Worm (Caenorhabditis elegans) whole organism, L2 larva: ENCODE data around the gene F47D2.11.
"Not testable (repeated sequence)": the region's sequence is repeated elsewhere in the genome, so short reads cannot be mapped to it uniquely, and the experiment has no call there.

Experiments used
- C34F6.9 ChIP-seq: fragments of 150-350 bp; optimal IDR thresholded peaks from 2 replicates; lab custom pipeline; 2014; ENCODE audit warnings: missing biosample characterization, missing genetic modification characterization
- F13H6.1 ChIP-seq: sonication (generic microtip); optimal IDR thresholded peaks from 2 replicates; lab custom pipeline; 2016; ENCODE audit warnings: missing genetic modification characterization, missing compliant biosample characterization
- ZK546.5 ChIP-seq: sonication (generic microtip); optimal IDR thresholded peaks from 2 replicates; lab custom pipeline; 2017; ENCODE audit warnings: missing biosample characterization, missing genetic modification characterization
- aly-2 ChIP-seq: fragments of 150-350 bp; optimal IDR thresholded peaks from 2 replicates; lab custom pipeline; 2014; ENCODE audit warnings: missing biosample characterization, missing genetic modification characterization
- blmp-1 ChIP-seq: sonication (generic microtip); optimal IDR thresholded peaks from 2 replicates; lab custom pipeline; 2017; ENCODE audit warnings: missing genetic modification characterization, mild to moderate bottlenecking, missing compliant biosample characterization, antibody characterized with exemption, moderate library complexity; ENCODE audit not compliant: insufficient read depth
- ceh-16 ChIP-seq: fragments of 150-350 bp; optimal IDR thresholded peaks from 2 replicates; lab custom pipeline; 2014; ENCODE audit warnings: missing biosample characterization, missing genetic modification characterization
- crh-2 ChIP-seq: sonication (generic microtip); optimal IDR thresholded peaks from 2 replicates; lab custom pipeline; 2017; ENCODE audit warnings: missing biosample characterization, missing genetic modification characterization
- dmd-4 ChIP-seq: sonication (generic microtip); optimal IDR thresholded peaks from 2 replicates; lab custom pipeline; 2017; ENCODE audit warnings: missing biosample characterization, missing genetic modification characterization
- egl-27 ChIP-seq: sonication (generic microtip); optimal IDR thresholded peaks from 3 replicates; lab custom pipeline; 2017; ENCODE audit warnings: missing biosample characterization, missing genetic modification reagents, missing genetic modification characterization
- elt-1 ChIP-seq: fragments of 150-350 bp; optimal IDR thresholded peaks from 2 replicates; lab custom pipeline; 2014; ENCODE audit warnings: missing biosample characterization, missing genetic modification characterization
- gmeb-1 ChIP-seq: fragments of 150-350 bp; optimal IDR thresholded peaks from 2 replicates; lab custom pipeline; 2014; ENCODE audit warnings: missing biosample characterization, missing genetic modification characterization
- lin-11 ChIP-seq: fragments of 150-350 bp; sonication (generic microtip); optimal IDR thresholded peaks from 2 replicates; lab custom pipeline; 2014; ENCODE audit warnings: missing biosample characterization, missing genetic modification characterization, inconsistent platforms, mixed read lengths
- lin-13 ChIP-seq: fragments of 150-350 bp; optimal IDR thresholded peaks from 2 replicates; lab custom pipeline; 2014; ENCODE audit warnings: missing biosample characterization, missing genetic modification reagents, missing genetic modification characterization
- lsy-2 ChIP-seq, 2 experiments: fragments of 150-350 bp in 1 of 2; sonication (generic microtip) in 1 of 2; optimal IDR thresholded peaks; 2 replicates each; lab custom pipeline; 2014 to 2017; ENCODE audit warnings: missing biosample characterization in 2 of 2, missing genetic modification characterization in 2 of 2
- mab-5 ChIP-seq: fragments of 150-350 bp; optimal IDR thresholded peaks from 2 replicates; lab custom pipeline; 2014; ENCODE audit warnings: missing biosample characterization, missing genetic modification characterization
- mbf-1 ChIP-seq: sonication (generic microtip); optimal IDR thresholded peaks from 2 replicates; lab custom pipeline; 2017; ENCODE audit warnings: missing biosample characterization, missing genetic modification characterization
- mdl-1 ChIP-seq, 2 experiments: fragments of 150-350 bp in 1 of 2; sonication (generic microtip) in 1 of 2; optimal IDR thresholded peaks; 2 replicates each; lab custom pipeline; 2017; ENCODE audit warnings: missing biosample characterization in 2 of 2, missing genetic modification characterization in 2 of 2
- nhr-11 ChIP-seq: fragments of 150-350 bp; optimal IDR thresholded peaks from 2 replicates; lab custom pipeline; 2014; ENCODE audit warnings: missing biosample characterization, missing genetic modification characterization
- nhr-23 ChIP-seq: fragments of 150-350 bp; optimal IDR thresholded peaks from 2 replicates; lab custom pipeline; 2014; ENCODE audit warnings: missing biosample characterization, missing genetic modification reagents, missing genetic modification characterization
- nhr-237 ChIP-seq: fragments of 150-350 bp; optimal IDR thresholded peaks from 2 replicates; lab custom pipeline; 2014; ENCODE audit warnings: missing biosample characterization, missing genetic modification characterization
- nhr-25 ChIP-seq: fragments of 150-350 bp; sonication (generic microtip); optimal IDR thresholded peaks from 3 replicates; lab custom pipeline; 2014; ENCODE audit warnings: missing biosample characterization, missing genetic modification characterization
- nhr-77 ChIP-seq: fragments of 150-350 bp; optimal IDR thresholded peaks from 2 replicates; lab custom pipeline; 2014; ENCODE audit warnings: missing biosample characterization, missing genetic modification characterization
- peb-1 ChIP-seq: fragments of 150-350 bp; optimal IDR thresholded peaks from 2 replicates; lab custom pipeline; 2014; ENCODE audit warnings: missing biosample characterization, missing genetic modification characterization
- sem-4 ChIP-seq: fragments of 150-350 bp; optimal IDR thresholded peaks from 2 replicates; lab custom pipeline; 2014; ENCODE audit warnings: missing biosample characterization, missing genetic modification reagents, missing genetic modification characterization
- skn-1 ChIP-seq: sonication (generic microtip); optimal IDR thresholded peaks from 2 replicates; lab custom pipeline; 2017; ENCODE audit warnings: missing biosample characterization, missing genetic modification characterization
- sma-3 ChIP-seq: sonication (generic microtip); optimal IDR thresholded peaks from 2 replicates; lab custom pipeline; 2016; ENCODE audit warnings: missing genetic modification reagents, missing genetic modification characterization, missing compliant biosample characterization
- unc-55 ChIP-seq: fragments of 150-350 bp; sonication (generic microtip); optimal IDR thresholded peaks from 3 replicates; lab custom pipeline; 2014; ENCODE audit warnings: missing biosample characterization, missing genetic modification reagents, missing genetic modification characterization
- zag-1 ChIP-seq: fragments of 150-350 bp; optimal IDR thresholded peaks from 2 replicates; lab custom pipeline; 2014; ENCODE audit warnings: missing biosample characterization, missing genetic modification characterization
- ztf-1 ChIP-seq: fragments of 200-800 bp; sonication (Bioruptor generic); conservative IDR thresholded peaks from 2 replicates; pipeline ENCODE4 v1.3.6; 2022; ENCODE audit warnings: missing genetic modification characterization, missing compliant biosample characterization
- ztf-11 ChIP-seq: sonication (generic microtip); optimal IDR thresholded peaks from 2 replicates; lab custom pipeline; 2017; ENCODE audit warnings: missing biosample characterization, missing genetic modification characterization
- ztf-4 ChIP-seq: fragments of 150-350 bp; optimal IDR thresholded peaks from 2 replicates; lab custom pipeline; 2014; ENCODE audit warnings: missing biosample characterization, missing genetic modification characterization

The F47D2.11 gene

ce11 chrV:4299741-4300140 is 3.9 kb upstream of the F47D2.11 start, which contains the start of gene ZC132.3:
ZC132.3 (minus strand) TSS chrV:4299841.
- TF ChIP-seq sem-4 (tag; lab: Kevin White, UChicago) (no peak), F13H6.1 (no peak), mab-5 (no peak), dmd-4 (tag; lab: Kevin White, UChicago) (no peak), mdl-1 (tag; optimal IDR thresholded peaks at IDR 0.05; lab: Kevin White, UChicago) (no peak), lin-13 (no peak), nhr-11 (tag; lab: Kevin White, UChicago) (no peak), mbf-1 (tag; lab: Kevin White, UChicago) (no peak), nhr-237 (tag; lab: Kevin White, UChicago) (no peak), gmeb-1 (tag; lab: Kevin White, UChicago) (no peak), aly-2 (tag; lab: Kevin White, UChicago) (no peak), elt-1 (tag; lab: Kevin White, UChicago) (no peak), blmp-1 (tag; lab: Kevin White, UChicago) (no peak)

ce11 chrV:4298579-4298978 is 2.8 kb upstream of the F47D2.11 start, which contains the start of gene ZC132.11:
ZC132.11 (minus strand) TSS chrV:4298679.
- no peak for TF ChIP-seq sma-3 (GFP tag; lab: Kevin White, UChicago)
- TF ChIP-seq peb-1 (tag; lab: Kevin White, UChicago): no peak
- TF ChIP-seq zag-1: no peak
- no peak for TF ChIP-seq lsy-2 (tag; optimal IDR thresholded peaks at IDR 0.05; lab: Kevin White, UChicago)
- TF ChIP-seq C34F6.9 (tag; lab: Kevin White, UChicago): no peak
- no peak for TF ChIP-seq crh-2 (tag; lab: Kevin White, UChicago)
- no peak for TF ChIP-seq sem-4 (tag; lab: Kevin White, UChicago)
- TF ChIP-seq nhr-77 (tag; lab: Kevin White, UChicago): no peak
- TF ChIP-seq ZK546.5 (tag; lab: Kevin White, UChicago): no peak
- no peak for TF ChIP-seq ceh-16 (tag; lab: Kevin White, UChicago)
- TF ChIP-seq blmp-1 (tag; lab: Kevin White, UChicago): no peak
- TF ChIP-seq nhr-25 (tag; lab: Kevin White, UChicago): no peak
- no peak for TF ChIP-seq unc-55 (GFP tag; lab: Kevin White, UChicago)
- no peak for TF ChIP-seq skn-1 (tag; lab: Kevin White, UChicago)
- no peak for TF ChIP-seq aly-2 (tag; lab: Kevin White, UChicago)
- no peak for TF ChIP-seq ztf-1 (GFP tag; lab: Robert Waterston, UW)
- TF ChIP-seq nhr-23 (tag; lab: Kevin White, UChicago): no peak

- TF ChIP-seq egl-27, blmp-1, C34F6.9 (tag; lab: Kevin White, UChicago): not testable (repeated sequence)
Observed at ce11 chrV:4293425-4293824, 2.4 kb downstream of the F47D2.11 start, which contains the start of gene srh-194. srh-194 (minus strand) TSS chrV:4293525.

- TF ChIP-seq skn-1 (tag; lab: Kevin White, UChicago); ZK546.5 (tag; lab: Kevin White, UChicago); ztf-1 (GFP tag; lab: Robert Waterston, UW): not testable (repeated sequence)
- TF ChIP-seq, all 48 proteins: peak for 0; not testable (repeated sequence) for 48
Observed at ce11 chrV:4290093-4290492, 5.7 kb downstream of the F47D2.11 start, which contains the start of gene srh-193. srh-193 (minus strand) TSS chrV:4290193.

- TF ChIP-seq dmd-4, ztf-4, sem-4 (tag; lab: Kevin White, UChicago): not testable (repeated sequence)
Observed at ce11 chrV:4284737-4285136, 11.1 kb downstream of the F47D2.11 start, which contains the start of gene srt-19. srt-19 (plus strand) TSS chrV:4285037.

ce11 chrV:4281699-4282098 is 14.1 kb downstream of the F47D2.11 start, which contains the start of gene srt-37:
srt-37 (minus strand) TSS chrV:4281799.
- TF ChIP-seq lin-11 (tag; lab: Kevin White, UChicago); ztf-11 (tag; lab: Kevin White, UChicago); F13H6.1: not testable (repeated sequence)
